Worm (Caenorhabditis elegans): ENCODE data around the gene clec-190.

DNA sequence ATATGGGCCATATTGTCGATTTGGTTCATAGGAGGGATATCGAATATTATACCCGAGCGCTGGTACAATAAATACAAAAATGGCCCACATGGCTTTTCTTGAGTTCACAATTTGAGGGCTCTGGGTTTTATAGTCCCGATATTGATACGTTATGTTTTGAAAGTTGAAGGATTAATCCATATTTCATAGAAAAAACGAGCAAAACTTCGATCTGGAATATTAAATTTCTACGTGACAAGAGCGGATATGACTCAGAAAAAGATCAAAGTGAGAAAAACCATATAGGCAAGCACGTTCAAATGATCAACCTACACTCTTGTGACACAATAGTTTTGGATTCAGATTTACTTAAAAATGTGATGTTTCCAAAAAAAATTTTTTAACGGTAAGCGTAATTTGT, 5.8 kb upstream of the clec-190 start, which contains the start of gene col-135:
- TF ChIP-seq fkh-10 (GFP tag; optimal IDR thresholded peaks at IDR 0.05) (no peak), pqm-1 (tag; optimal IDR thresholded peaks at IDR 0.05) (no peak), lsy-12 (tag; optimal IDR thresholded peaks at IDR 0.05) (no peak), ZK546.5 (tag; optimal IDR thresholded peaks at IDR 0.05) (no peak), ceh-16 (tag; optimal IDR thresholded peaks at IDR 0.05) (no peak), nhr-11 (tag; optimal IDR thresholded peaks at IDR 0.05) (no peak), unc-39 (tag; optimal IDR thresholded peaks at IDR 0.05) (no peak), zag-1 (tag; optimal IDR thresholded peaks at IDR 0.05) (no peak), nhr-23 (tag; optimal IDR thresholded peaks at IDR 0.05) (no peak), fos-1 (tag; optimal IDR thresholded peaks at IDR 0.05) (no peak), unc-62 (GFP tag; optimal IDR thresholded peaks at IDR 0.05) (no peak), lin-39 (tag; optimal IDR thresholded peaks at IDR 0.05) (no peak), mdl-1 (tag; optimal IDR thresholded peaks at IDR 0.05) (no peak)
